Worm (Caenorhabditis elegans): ENCODE data around the gene F23B2.10.
"Not testable (repeated sequence)": the region's sequence is repeated elsewhere in the genome, so short reads cannot be mapped to it uniquely, and the experiment has no call there.

The F23B2.10 gene

ce11 chrIV:9194524-9194923, 40.4 kb upstream of the F23B2.10 start, which contains the start of gene C46C2.7:
TSS of gene C46C2.7 (plus strand) at chrIV:9194824.
- TF ChIP-seq mep-1, blmp-1, sptf-1 (tag; optimal IDR thresholded peaks at IDR 0.05): not testable (repeated sequence)

ce11 chrIV:9192522-9192921, 38.4 kb upstream of the F23B2.10 start, which contains the start of gene C46C2.5:
TSS of gene C46C2.5 (minus strand) at chrIV:9192622.
- TF ChIP-seq blmp-1 (tag; optimal IDR thresholded peaks at IDR 0.05) (no peak), sem-2 (GFP tag; optimal IDR thresholded peaks at IDR 0.05) (no peak), mep-1 (tag; optimal IDR thresholded peaks at IDR 0.05) (no peak), cnd-1 (tag; optimal IDR thresholded peaks at IDR 0.05) (no peak), bed-3 (GFP tag; optimal IDR thresholded peaks at IDR 0.05) (no peak), ces-1 (GFP tag; optimal IDR thresholded peaks at IDR 0.05) (no peak)

DNA sequence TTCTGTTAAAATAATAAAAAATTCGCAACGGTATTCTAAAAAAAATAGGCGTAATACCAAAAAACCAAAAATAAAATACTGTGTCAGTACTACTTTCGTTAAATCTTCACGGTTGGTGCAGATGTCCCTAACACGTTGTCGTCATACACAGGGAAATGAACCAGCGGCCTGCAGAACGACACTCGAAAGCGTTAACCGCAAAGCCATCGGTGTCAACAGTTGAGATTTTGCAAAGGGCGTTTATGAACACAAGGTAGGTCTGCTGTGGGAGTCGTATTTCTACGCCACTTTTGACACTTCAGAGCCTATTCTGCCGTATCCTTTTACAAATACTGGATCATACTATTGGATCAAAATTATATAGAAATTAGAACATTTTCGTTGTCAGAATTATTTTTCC, 37.0 kb upstream of the F23B2.10 start:
- TF ChIP-seq ztf-11 (tag; optimal IDR thresholded peaks at IDR 0.05) (peak; percentile 33), ham-2 (GFP tag; optimal IDR thresholded peaks at IDR 0.05) (peak; percentile 91), unc-120 (tag; optimal IDR thresholded peaks at IDR 0.05; ENCODE audit: poor library complexity, severe bottlenecking) (peak; percentile 92), mab-5 (tag; optimal IDR thresholded peaks at IDR 0.05) (no peak), ceh-39 (tag; optimal IDR thresholded peaks at IDR 0.05) (peak; percentile 14), mep-1 (tag; optimal IDR thresholded peaks at IDR 0.05) (peak; percentile 77), unc-62 (GFP tag; optimal IDR thresholded peaks at IDR 0.05) (peak; percentile 75), lsy-2 (tag; optimal IDR thresholded peaks at IDR 0.05) (peak; percentile 54), pha-4 (tag; optimal IDR thresholded peaks at IDR 0.05) (peak; percentile 86), blmp-1 (tag; optimal IDR thresholded peaks at IDR 0.05) (no peak), sem-2 (GFP tag; optimal IDR thresholded peaks at IDR 0.05) (peak; percentile 93), snpc-4 (tag; optimal IDR thresholded peaks at IDR 0.05) (no peak), mls-2 (tag; optimal IDR thresholded peaks at IDR 0.05) (peak; percentile 97), zip-8 (tag; optimal IDR thresholded peaks at IDR 0.05) (no peak), hlh-1 (tag; optimal IDR thresholded peaks at IDR 0.05) (peak; percentile 65), elt-3 (tag; optimal IDR thresholded peaks at IDR 0.05) (peak; percentile 65), nhr-76 (tag; optimal IDR thresholded peaks at IDR 0.05) (no peak), tbx-8 (GFP tag; optimal IDR thresholded peaks at IDR 0.05) (peak; percentile 81), lin-13 (tag; optimal IDR thresholded peaks at IDR 0.05) (peak; percentile 69), nhr-12 (tag; optimal IDR thresholded peaks at IDR 0.05) (peak; percentile 29), nhr-237 (tag; optimal IDR thresholded peaks at IDR 0.05) (no peak), nhr-2 (tag; optimal IDR thresholded peaks at IDR 0.05) (no peak), M03D4.4 (tag; optimal IDR thresholded peaks at IDR 0.05) (peak; percentile 96), lin-32 (GFP tag; optimal IDR thresholded peaks at IDR 0.05) (peak; percentile 94), drap-1 (GFP tag; optimal IDR thresholded peaks at IDR 0.05) (peak; percentile 97), ceh-43 (GFP tag; optimal IDR thresholded peaks at IDR 0.05) (peak; percentile 93), flh-1 (GFP tag; optimal IDR thresholded peaks at IDR 0.05) (peak; percentile 92), sptf-1 (tag; optimal IDR thresholded peaks at IDR 0.05) (peak; percentile 97), unc-39 (tag; optimal IDR thresholded peaks at IDR 0.05) (peak; percentile 81), elt-1 (tag; optimal IDR thresholded peaks at IDR 0.05; ENCODE audit: borderline replicate concordance, insufficient read depth) (no peak), nhr-28 (tag; optimal IDR thresholded peaks at IDR 0.05) (peak; percentile 22), ces-1 (GFP tag; optimal IDR thresholded peaks at IDR 0.05) (no peak), cnd-1 (tag; optimal IDR thresholded peaks at IDR 0.05) (peak; percentile 96), bed-3 (GFP tag; optimal IDR thresholded peaks at IDR 0.05) (peak; percentile 88), ceh-83 (GFP tag; optimal IDR thresholded peaks at IDR 0.05) (peak; percentile 95)

ce11 chrIV:9184547-9184946, 30.4 kb upstream of the F23B2.10 start, which contains the start of gene C07C7.1:
TSS of gene C07C7.1 (plus strand) at chrIV:9184847.
- TF ChIP-seq ceh-83 (GFP tag; optimal IDR thresholded peaks at IDR 0.05) (no peak), nhr-2 (tag; optimal IDR thresholded peaks at IDR 0.05) (no peak), nhr-76 (tag; optimal IDR thresholded peaks at IDR 0.05) (no peak), tbx-8 (GFP tag; optimal IDR thresholded peaks at IDR 0.05) (no peak)

Measured in whole organism, mixed stage, embryonic.